Fruit fly (Drosophila melanogaster): Measurements from ENCODE around the gene CG43349.

The CG43349 gene

dm6 chr2L:1164294-1164693 lies 35.7 kb upstream of the CG43349 start, which contains the start of gene IntS14:
TSS of gene IntS14 (plus strand) at chr2L:1164443.
- TF ChIP-seq Eip78C (GFP tag) (no peak), CG11902 (GFP tag; optimal IDR thresholded peaks at IDR 0.05) (no peak), CG8632 (GFP tag; optimal IDR thresholded peaks at IDR 0.05) (no peak), Eip93F (GFP tag; optimal IDR thresholded peaks at IDR 0.05) (no peak)

dm6 chr2L:1166326-1166725 lies 33.7 kb upstream of the CG43349 start, which contains the start of gene CG14341:
TSS of gene CG14341 (plus strand) at chr2L:1166506.
- TF ChIP-seq CG8119 (GFP tag; IDR thresholded peaks at IDR 0.05) (no peak), CG15336 (GFP tag; IDR thresholded peaks at IDR 0.05) (no peak), dsx (GFP tag; optimal IDR thresholded peaks at IDR 0.05; ENCODE audit: poor library complexity, severe bottlenecking) (no peak), svp (GFP tag) (peak; percentile 66), esn (GFP tag; optimal IDR thresholded peaks at IDR 0.05) (peak; percentile 26), CG6163 (GFP tag; IDR thresholded peaks at IDR 0.05) (no peak), CG11294 (GFP tag; IDR thresholded peaks at IDR 0.05) (no peak)

dm6 chr2L:1169867-1170415 lies 30.1 kb upstream of the CG43349 start, which contains the start of the genes CG31922 and Plap:
TSS of gene CG31922 (plus strand) at chr2L:1170181.
TSS of gene Plap (minus strand) at chr2L:1170365.
- TF ChIP-seq topi (GFP tag; optimal IDR thresholded peaks at IDR 0.05) (peak; percentile 69), Sox102F (GFP tag; optimal IDR thresholded peaks at IDR 0.05) (no peak), spab (GFP tag; optimal IDR thresholded peaks at IDR 0.05) (no peak), pdm3 (GFP tag; optimal IDR thresholded peaks at IDR 0.05) (no peak), dac (GFP tag; optimal IDR thresholded peaks at IDR 0.05) (no peak), Sox15 (GFP tag; optimal IDR thresholded peaks at IDR 0.05) (peak; percentile 45), Gug (GFP tag; IDR thresholded peaks at IDR 0.05) (no peak), net (GFP tag; optimal IDR thresholded peaks at IDR 0.05) (peak; percentile 18), CG8319 (GFP tag; optimal IDR thresholded peaks at IDR 0.05) (no peak), CG10631 (GFP tag; optimal IDR thresholded peaks at IDR 0.05) (no peak), OdsH (GFP tag; optimal IDR thresholded peaks at IDR 0.05) (no peak), Sox14 (GFP tag; optimal IDR thresholded peaks at IDR 0.05) (peak; percentile 89), cyc (GFP tag; optimal IDR thresholded peaks at IDR 0.05) (peak; percentile 66), CG6276 (GFP tag; optimal IDR thresholded peaks at IDR 0.05) (no peak), CG10669 (GFP tag; optimal IDR thresholded peaks at IDR 0.05) (no peak), CG32006 (GFP tag; optimal IDR thresholded peaks at IDR 0.05) (no peak), CG3032 (tag; optimal IDR thresholded peaks at IDR 0.05) (peak; percentile 67), dsx (GFP tag; optimal IDR thresholded peaks at IDR 0.05; ENCODE audit: poor library complexity, severe bottlenecking) (peak; percentile 87), achi (GFP tag; optimal IDR thresholded peaks at IDR 0.05) (no peak), CG8119 (GFP tag; IDR thresholded peaks at IDR 0.05) (no peak), fkh (GFP tag; optimal IDR thresholded peaks at IDR 0.05) (no peak), CG11902 (GFP tag; optimal IDR thresholded peaks at IDR 0.05) (peak; percentile 40), eg (GFP tag; IDR thresholded peaks at IDR 0.05) (no peak), CG6792 (GFP tag; optimal IDR thresholded peaks at IDR 0.05) (peak; percentile 59), Hr38 (GFP tag; optimal IDR thresholded peaks at IDR 0.05) (no peak), vri (GFP tag; optimal IDR thresholded peaks at IDR 0.05) (no peak), CG15336 (GFP tag; IDR thresholded peaks at IDR 0.05) (no peak), CG6854 (GFP tag; optimal IDR thresholded peaks at IDR 0.05) (no peak), CG3919 (GFP tag; optimal IDR thresholded peaks at IDR 0.05) (peak; percentile 51), CG1621 (tag; optimal IDR thresholded peaks at IDR 0.05) (no peak), fd59A (GFP tag; optimal IDR thresholded peaks at IDR 0.05) (peak; percentile 1), CG8632 (GFP tag; optimal IDR thresholded peaks at IDR 0.05) (peak; percentile 17), CG16779 (tag; optimal IDR thresholded peaks at IDR 0.05) (no peak), CG11762 (GFP tag; optimal IDR thresholded peaks at IDR 0.05; ENCODE audit: insufficient read depth) (no peak), Ets96B (tag; optimal IDR thresholded peaks at IDR 0.05) (peak; percentile 58), salr (GFP tag; optimal IDR thresholded peaks at IDR 0.05) (no peak), fd85E (GFP tag; optimal IDR thresholded peaks at IDR 0.05) (no peak), svp (GFP tag) (peak; percentile 97), CG7368 (GFP tag; optimal IDR thresholded peaks at IDR 0.05) (no peak), Smox (GFP tag; optimal IDR thresholded peaks at IDR 0.05) (no peak), CG34406 (GFP tag; optimal IDR thresholded peaks at IDR 0.05) (peak; percentile 60), Ets21C (GFP tag; optimal IDR thresholded peaks at IDR 0.05) (no peak), Hr4 (GFP tag; optimal IDR thresholded peaks at IDR 0.05) (no peak)
